Worm (Caenorhabditis elegans) whole organism, L4 larva: ENCODE measurements around the gene str-180.
A peak's percentile ranks its signal among the peaks of the same experiment; 100 is the strongest.

Experiments
- T26A8.4 ChIP-seq: fragments of 200-800 bp; sonication (Bioruptor generic); IDR thresholded peaks from 2 replicates; pipeline ENCODE4 v1.3.6; 2022; ENCODE audit warnings: missing genetic modification characterization, missing compliant biosample characterization
- Y105C5A.15 ChIP-seq: fragments of 200-800 bp; sonication (Bioruptor generic); IDR thresholded peaks from 2 replicates; pipeline ENCODE4 v1.3.6; 2022; ENCODE audit warnings: missing genetic modification characterization, missing compliant biosample characterization
- aha-1 ChIP-seq: fragments of 150-350 bp; peaks from one replicate; lab custom pipeline; 2014; ENCODE audit warnings: missing biosample characterization, missing genetic modification characterization
- ceh-20 ChIP-seq: fragments of 200-800 bp; sonication (Bioruptor generic); IDR thresholded peaks from 2 replicates; pipeline ENCODE4 v1.3.6; 2022; ENCODE audit warnings: missing genetic modification reagents, missing genetic modification characterization, missing compliant biosample characterization
- ceh-28 ChIP-seq: fragments of 150-350 bp; optimal IDR thresholded peaks from 2 replicates; lab custom pipeline; 2014; ENCODE audit warnings: missing biosample characterization, missing genetic modification reagents, missing genetic modification characterization
- ceh-32 ChIP-seq: sonication (generic microtip); optimal IDR thresholded peaks from 2 replicates; lab custom pipeline; 2016; ENCODE audit warnings: mild to moderate bottlenecking, missing genetic modification characterization, missing compliant biosample characterization; ENCODE audit not compliant: poor library complexity
- daf-19 ChIP-seq: fragments of 200-800 bp; sonication (Bioruptor generic); conservative IDR thresholded peaks from 2 replicates; pipeline ENCODE4 v1.3.6; 2022; ENCODE audit warnings: missing genetic modification characterization, missing compliant biosample characterization
- dmd-6 ChIP-seq: fragments of 200-800 bp; sonication (Bioruptor generic); IDR thresholded peaks from 2 replicates; pipeline ENCODE4 v1.3.6; 2022; ENCODE audit warnings: missing genetic modification reagents, missing genetic modification characterization, missing compliant biosample characterization
- dmd-9 ChIP-seq: fragments of 200-800 bp; sonication (Bioruptor generic); IDR thresholded peaks from 2 replicates; pipeline ENCODE4 v1.3.6; 2022; ENCODE audit warnings: missing genetic modification reagents, missing genetic modification characterization, missing compliant biosample characterization
- dpl-1 ChIP-seq: fragments of 150-350 bp; optimal IDR thresholded peaks from 2 replicates; lab custom pipeline; 2014; ENCODE audit warnings: missing biosample characterization, missing genetic modification reagents, missing genetic modification characterization
- gei-8 ChIP-seq: fragments of 200-800 bp; sonication (Bioruptor generic); optimal IDR thresholded peaks from 2 replicates; lab custom pipeline; 2018; ENCODE audit warnings: mild to moderate bottlenecking, missing genetic modification characterization, missing compliant biosample characterization
- hlh-11 ChIP-seq: fragments of 200-800 bp; sonication (Bioruptor generic); optimal IDR thresholded peaks from 2 replicates; lab custom pipeline; 2018; ENCODE audit warnings: mild to moderate bottlenecking, missing genetic modification characterization, missing compliant biosample characterization
- hlh-30 ChIP-seq: sonication (generic microtip); optimal IDR thresholded peaks from 2 replicates; lab custom pipeline; 2017; ENCODE audit warnings: antibody characterized with exemption, mild to moderate bottlenecking, missing genetic modification characterization, missing compliant biosample characterization; ENCODE audit not compliant: insufficient read depth
- lsy-2 ChIP-seq, 2 experiments: fragments of 150-350 bp in 1 of 2; sonication (generic microtip) in 1 of 2; optimal IDR thresholded peaks; 2 replicates each; lab custom pipeline; 2014 to 2017; ENCODE audit warnings: missing biosample characterization in 2 of 2, missing genetic modification characterization in 2 of 2
- madf-5 ChIP-seq, 2 experiments: fragments of 200-800 bp; sonication (Bioruptor generic); IDR thresholded peaks; 2 replicates each; pipeline ENCODE4 v1.3.6; 2022; ENCODE audit warnings: missing compliant biosample characterization in 2 of 2, missing genetic modification characterization in 2 of 2
- nhr-10 ChIP-seq: fragments of 150-350 bp; optimal IDR thresholded peaks from 2 replicates; lab custom pipeline; 2014; ENCODE audit warnings: missing biosample characterization, missing genetic modification characterization
- nhr-11 ChIP-seq: fragments of 150-350 bp; optimal IDR thresholded peaks from 2 replicates; lab custom pipeline; 2014; ENCODE audit warnings: missing biosample characterization, missing genetic modification characterization
- nhr-25 ChIP-seq: sonication (generic microtip); optimal IDR thresholded peaks from 2 replicates; lab custom pipeline; 2017; ENCODE audit warnings: missing genetic modification characterization, mild to moderate bottlenecking, missing compliant biosample characterization, antibody characterized with exemption, moderate library complexity, borderline replicate concordance; ENCODE audit not compliant: insufficient read depth
- nhr-28 ChIP-seq: fragments of 150-350 bp; optimal IDR thresholded peaks from 2 replicates; lab custom pipeline; 2014; ENCODE audit warnings: missing biosample characterization, missing genetic modification characterization
- nhr-48 ChIP-seq: sonication (generic microtip); optimal IDR thresholded peaks from 2 replicates; lab custom pipeline; 2016; ENCODE audit warnings: mild to moderate bottlenecking, missing genetic modification characterization, missing compliant biosample characterization
- pqm-1 ChIP-seq: sonication (generic microtip); optimal IDR thresholded peaks from 2 replicates; lab custom pipeline; 2017; ENCODE audit warnings: missing biosample characterization, missing genetic modification characterization
- tra-1 ChIP-seq: fragments of 200-800 bp; sonication (Bioruptor generic); IDR thresholded peaks from 2 replicates; pipeline ENCODE4 v1.3.6; 2022; ENCODE audit warnings: missing genetic modification reagents, missing genetic modification characterization, missing compliant biosample characterization
- unc-62 ChIP-seq, 3 experiments: fragments of 150-350 bp in 1 of 3; sonication (generic microtip); optimal IDR thresholded peaks in 2 of 3; peaks in 1 of 3; 1 replicate in 1 of 3; 2 replicates in 2 of 3; lab custom pipeline; 2014 to 2017; ENCODE audit warnings: missing biosample characterization in 3 of 3, missing genetic modification characterization in 3 of 3, missing genetic modification reagents in 3 of 3, missing genotype in 1 of 3
- zip-11 ChIP-seq: fragments of 200-800 bp; sonication (Bioruptor generic); IDR thresholded peaks from 2 replicates; pipeline ENCODE4 v1.3.6; 2022; ENCODE audit warnings: missing genetic modification characterization, missing compliant biosample characterization
- ztf-7 ChIP-seq: fragments of 150-350 bp; optimal IDR thresholded peaks from 2 replicates; lab custom pipeline; 2014; ENCODE audit warnings: missing biosample characterization, missing genetic modification characterization

str-180 gene

ce11 chrV:6685963-6686362 is 17.3 kb upstream of the str-180 start:
- no peak for TF ChIP-seq nhr-48 (tag; lab: Kevin White, UChicago)
- no peak for TF ChIP-seq aha-1 (tag; lab: Kevin White, UChicago)
- no peak for TF ChIP-seq nhr-10
- TF ChIP-seq dmd-9 (GFP tag; lab: Robert Waterston, UW), result no peak
- TF ChIP-seq madf-5 (GFP tag; IDR thresholded peaks at IDR 0.05; lab: Robert Waterston, UW), result no peak
- no peak for TF ChIP-seq zip-11
- peak in 1 of 2 experiments; percentile 92 for TF ChIP-seq unc-62 (GFP tag; optimal IDR thresholded peaks at IDR 0.05 in 1 of 2; lab: Kevin White, UChicago)
- TF ChIP-seq unc-62 (tag; optimal IDR thresholded peaks at IDR 0.05; lab: Kevin White, UChicago), result no peak

- TF ChIP-seq unc-62 (GFP tag; optimal IDR thresholded peaks at IDR 0.05 in 1 of 2; lab: Kevin White, UChicago) (peak in 1 of 2 experiments; percentile 42), unc-62 (tag; optimal IDR thresholded peaks at IDR 0.05; lab: Kevin White, UChicago) (no peak), hlh-30 (tag; lab: Kevin White, UChicago) (no peak)
Measured at ce11 chrV:6685499-6685898, 16.9 kb upstream of the str-180 start.

ce11 chrV:6684541-6684940 is 15.9 kb upstream of the str-180 start:
- peak; percentile 35 for TF ChIP-seq aha-1 (tag; lab: Kevin White, UChicago)
- no peak for TF ChIP-seq T26A8.4 (GFP tag; lab: Robert Waterston, UW)
- TF ChIP-seq ceh-20 (GFP tag; lab: Robert Waterston, UW), result no peak
- no peak for TF ChIP-seq pqm-1
- no peak for TF ChIP-seq tra-1 (GFP tag; lab: Robert Waterston, UW)
- no peak for TF ChIP-seq dpl-1 (GFP tag; lab: Kevin White, UChicago)
- no peak for TF ChIP-seq gei-8 (GFP tag; lab: Kevin White, UChicago)
- TF ChIP-seq dmd-9 (GFP tag; lab: Robert Waterston, UW), result no peak

- no peak for TF ChIP-seq Y105C5A.15
- peak in 1 of 2 experiments; percentile 95 for TF ChIP-seq unc-62 (GFP tag; optimal IDR thresholded peaks at IDR 0.05 in 1 of 2; lab: Kevin White, UChicago)
- TF ChIP-seq unc-62 (tag; optimal IDR thresholded peaks at IDR 0.05; lab: Kevin White, UChicago), result no peak
Measured at ce11 chrV:6683740-6684139, 15.1 kb upstream of the str-180 start.

ce11 chrV:6683282-6683681 is 14.6 kb upstream of the str-180 start:
- TF ChIP-seq ceh-28, result no peak
- TF ChIP-seq aha-1 (tag; lab: Kevin White, UChicago), result peak; percentile 49

- TF ChIP-seq daf-19 (GFP tag; lab: Robert Waterston, UW) (no peak), ztf-7 (tag; lab: Kevin White, UChicago) (no peak)
- TF ChIP-seq, all 104 proteins: peak for 0
Measured at ce11 chrV:6681501-6681900, 12.9 kb upstream of the str-180 start, which contains the start of gene egl-46. Gene egl-46 (minus strand): TSS chrV:6681573.

- TF ChIP-seq hlh-11 (tag; lab: Kevin White, UChicago) (peak; percentile 29), nhr-11 (tag; lab: Kevin White, UChicago) (no peak), nhr-25 (tag; lab: Kevin White, UChicago) (no peak), aha-1 (tag; lab: Kevin White, UChicago) (peak; percentile 17), dmd-6 (peak; percentile 83), lsy-2 (tag; optimal IDR thresholded peaks at IDR 0.05; lab: Kevin White, UChicago) (no peak), nhr-28 (tag; lab: Kevin White, UChicago) (peak; percentile 76), ceh-32 (tag; lab: Kevin White, UChicago) (no peak)
Measured at ce11 chrV:6676158-6676849, 7.7 kb upstream of the str-180 start, which contains the start of gene cest-34. Gene cest-34 (plus strand): TSS chrV:6676799.
